Worm (Caenorhabditis elegans) whole organism, L2 larva: Measurements from ENCODE around the gene F27E5.5.

ENCODE experiments used
- C34F6.9 ChIP-seq: fragments of 150-350 bp; optimal IDR thresholded peaks from 2 replicates; lab custom pipeline; 2014; ENCODE audit warnings: missing biosample characterization, missing genetic modification characterization
- R02D3.7 ChIP-seq: fragments of 150-350 bp; optimal IDR thresholded peaks from 2 replicates; lab custom pipeline; 2014; ENCODE audit warnings: missing biosample characterization, missing genetic modification characterization
- Y55F3AM.14 ChIP-seq: fragments of 200-800 bp; sonication (Bioruptor generic); optimal IDR thresholded peaks from 2 replicates; lab custom pipeline; 2018; ENCODE audit warnings: mild to moderate bottlenecking, missing genetic modification characterization, missing compliant biosample characterization
- ZK546.5 ChIP-seq: sonication (generic microtip); optimal IDR thresholded peaks from 2 replicates; lab custom pipeline; 2017; ENCODE audit warnings: missing biosample characterization, missing genetic modification characterization
- aly-2 ChIP-seq: fragments of 150-350 bp; optimal IDR thresholded peaks from 2 replicates; lab custom pipeline; 2014; ENCODE audit warnings: missing biosample characterization, missing genetic modification characterization
- ceh-16 ChIP-seq: fragments of 150-350 bp; optimal IDR thresholded peaks from 2 replicates; lab custom pipeline; 2014; ENCODE audit warnings: missing biosample characterization, missing genetic modification characterization
- ceh-82 ChIP-seq: fragments of 150-350 bp; optimal IDR thresholded peaks from 2 replicates; lab custom pipeline; 2014; ENCODE audit warnings: missing biosample characterization, missing genetic modification characterization
- crh-2 ChIP-seq: sonication (generic microtip); optimal IDR thresholded peaks from 2 replicates; lab custom pipeline; 2017; ENCODE audit warnings: missing biosample characterization, missing genetic modification characterization
- dmd-4 ChIP-seq: sonication (generic microtip); optimal IDR thresholded peaks from 2 replicates; lab custom pipeline; 2017; ENCODE audit warnings: missing biosample characterization, missing genetic modification characterization
- egl-27 ChIP-seq: sonication (generic microtip); optimal IDR thresholded peaks from 3 replicates; lab custom pipeline; 2017; ENCODE audit warnings: missing biosample characterization, missing genetic modification reagents, missing genetic modification characterization
- elt-1 ChIP-seq: fragments of 150-350 bp; optimal IDR thresholded peaks from 2 replicates; lab custom pipeline; 2014; ENCODE audit warnings: missing biosample characterization, missing genetic modification characterization
- gmeb-1 ChIP-seq: fragments of 150-350 bp; optimal IDR thresholded peaks from 2 replicates; lab custom pipeline; 2014; ENCODE audit warnings: missing biosample characterization, missing genetic modification characterization
- lin-11 ChIP-seq: fragments of 150-350 bp; sonication (generic microtip); optimal IDR thresholded peaks from 2 replicates; lab custom pipeline; 2014; ENCODE audit warnings: missing biosample characterization, missing genetic modification characterization, inconsistent platforms, mixed read lengths
- lin-13 ChIP-seq: fragments of 150-350 bp; optimal IDR thresholded peaks from 2 replicates; lab custom pipeline; 2014; ENCODE audit warnings: missing biosample characterization, missing genetic modification reagents, missing genetic modification characterization
- lin-39 ChIP-seq: fragments of 150-350 bp; optimal IDR thresholded peaks from 2 replicates; lab custom pipeline; 2014; ENCODE audit warnings: missing biosample characterization, missing genetic modification reagents, missing genetic modification characterization
- mab-5 ChIP-seq: fragments of 150-350 bp; optimal IDR thresholded peaks from 2 replicates; lab custom pipeline; 2014; ENCODE audit warnings: missing biosample characterization, missing genetic modification characterization
- mbf-1 ChIP-seq: sonication (generic microtip); optimal IDR thresholded peaks from 2 replicates; lab custom pipeline; 2017; ENCODE audit warnings: missing biosample characterization, missing genetic modification characterization
- mdl-1 ChIP-seq, 2 experiments: fragments of 150-350 bp in 1 of 2; sonication (generic microtip) in 1 of 2; optimal IDR thresholded peaks; 2 replicates each; lab custom pipeline; 2017; ENCODE audit warnings: missing biosample characterization in 2 of 2, missing genetic modification characterization in 2 of 2
- nhr-10 ChIP-seq: sonication (generic microtip); optimal IDR thresholded peaks from 2 replicates; lab custom pipeline; 2017; ENCODE audit warnings: missing biosample characterization, missing genetic modification characterization
- nhr-11 ChIP-seq: fragments of 150-350 bp; optimal IDR thresholded peaks from 2 replicates; lab custom pipeline; 2014; ENCODE audit warnings: missing biosample characterization, missing genetic modification characterization
- nhr-129 ChIP-seq: fragments of 150-350 bp; optimal IDR thresholded peaks from 2 replicates; lab custom pipeline; 2014; ENCODE audit warnings: missing biosample characterization, missing genetic modification characterization
- nhr-21 ChIP-seq: fragments of 150-350 bp; optimal IDR thresholded peaks from 2 replicates; lab custom pipeline; 2014; ENCODE audit warnings: missing biosample characterization, missing genetic modification characterization
- nhr-23 ChIP-seq: fragments of 150-350 bp; optimal IDR thresholded peaks from 2 replicates; lab custom pipeline; 2014; ENCODE audit warnings: missing biosample characterization, missing genetic modification reagents, missing genetic modification characterization
- nhr-237 ChIP-seq: fragments of 150-350 bp; optimal IDR thresholded peaks from 2 replicates; lab custom pipeline; 2014; ENCODE audit warnings: missing biosample characterization, missing genetic modification characterization
- nhr-25 ChIP-seq: fragments of 150-350 bp; sonication (generic microtip); optimal IDR thresholded peaks from 3 replicates; lab custom pipeline; 2014; ENCODE audit warnings: missing biosample characterization, missing genetic modification characterization
- nhr-6 ChIP-seq: fragments of 150-350 bp; optimal IDR thresholded peaks from 2 replicates; lab custom pipeline; 2014; ENCODE audit warnings: missing biosample characterization, missing genetic modification characterization
- nhr-77 ChIP-seq: fragments of 150-350 bp; optimal IDR thresholded peaks from 2 replicates; lab custom pipeline; 2014; ENCODE audit warnings: missing biosample characterization, missing genetic modification characterization
- peb-1 ChIP-seq: fragments of 150-350 bp; optimal IDR thresholded peaks from 2 replicates; lab custom pipeline; 2014; ENCODE audit warnings: missing biosample characterization, missing genetic modification characterization
- sem-4 ChIP-seq: fragments of 150-350 bp; optimal IDR thresholded peaks from 2 replicates; lab custom pipeline; 2014; ENCODE audit warnings: missing biosample characterization, missing genetic modification reagents, missing genetic modification characterization
- sma-3 ChIP-seq: sonication (generic microtip); optimal IDR thresholded peaks from 2 replicates; lab custom pipeline; 2016; ENCODE audit warnings: missing genetic modification reagents, missing genetic modification characterization, missing compliant biosample characterization
- sma-9 ChIP-seq, 2 experiments: fragments of 150-350 bp in 1 of 2; sonication (generic microtip) in 1 of 2; optimal IDR thresholded peaks; 2 replicates each; lab custom pipeline; 2014 to 2016; ENCODE audit warnings: missing genetic modification characterization in 2 of 2, mild to moderate bottlenecking in 1 of 2, missing biosample characterization in 1 of 2, missing compliant biosample characterization in 1 of 2, missing genetic modification reagents in 1 of 2, moderate library complexity in 1 of 2
- snpc-4 ChIP-seq: fragments of 150-350 bp; optimal IDR thresholded peaks from 2 replicates; lab custom pipeline; 2014; ENCODE audit warnings: missing biosample characterization, missing genetic modification characterization
- unc-55 ChIP-seq: fragments of 150-350 bp; sonication (generic microtip); optimal IDR thresholded peaks from 3 replicates; lab custom pipeline; 2014; ENCODE audit warnings: missing biosample characterization, missing genetic modification reagents, missing genetic modification characterization
- unc-62 ChIP-seq: fragments of 150-350 bp; optimal IDR thresholded peaks from 2 replicates; lab custom pipeline; 2014; ENCODE audit warnings: missing biosample characterization, missing genetic modification reagents, missing genetic modification characterization
- ztf-1 ChIP-seq: fragments of 200-800 bp; sonication (Bioruptor generic); conservative IDR thresholded peaks from 2 replicates; pipeline ENCODE4 v1.3.6; 2022; ENCODE audit warnings: missing genetic modification characterization, missing compliant biosample characterization
- ztf-11 ChIP-seq: sonication (generic microtip); optimal IDR thresholded peaks from 2 replicates; lab custom pipeline; 2017; ENCODE audit warnings: missing biosample characterization, missing genetic modification characterization
- ztf-4 ChIP-seq: fragments of 150-350 bp; optimal IDR thresholded peaks from 2 replicates; lab custom pipeline; 2014; ENCODE audit warnings: missing biosample characterization, missing genetic modification characterization

F27E5.5 gene

ce11 chrII:10132818-10133217, 1.2 kb upstream of the F27E5.5 start:
- no peak for TF ChIP-seq nhr-129 (tag; lab: Kevin White, UChicago)
- no peak for TF ChIP-seq ceh-16
- no peak for TF ChIP-seq ceh-82 (tag; lab: Kevin White, UChicago)
- no peak for TF ChIP-seq gmeb-1
- TF ChIP-seq C34F6.9 (tag; lab: Kevin White, UChicago), result no peak
- TF ChIP-seq aly-2 (tag; lab: Kevin White, UChicago), result no peak
- TF ChIP-seq lin-13 (GFP tag; lab: Kevin White, UChicago), result no peak
- TF ChIP-seq sma-3 (GFP tag; lab: Kevin White, UChicago), result no peak
- no peak for TF ChIP-seq sem-4 (tag; lab: Kevin White, UChicago)
- TF ChIP-seq elt-1, result no peak

- TF ChIP-seq snpc-4 (tag; lab: Kevin White, UChicago), result no peak
- no peak for TF ChIP-seq lin-39
- no peak for TF ChIP-seq nhr-10
- TF ChIP-seq ztf-1 (GFP tag; lab: Robert Waterston, UW), result no peak
- no peak for TF ChIP-seq nhr-129 (tag; lab: Kevin White, UChicago)
- no peak for TF ChIP-seq crh-2 (tag; lab: Kevin White, UChicago)
- TF ChIP-seq nhr-237 (tag; lab: Kevin White, UChicago), result no peak
- TF ChIP-seq, all 48 proteins: peak for 0
Observed at ce11 chrII:10127389-10127788, 4.3 kb downstream of the F27E5.5 start, which contains the start of gene F27E5.8. F27E5.8 (minus strand) TSS chrII:10127489.

- no peak for TF ChIP-seq aly-2 (tag; lab: Kevin White, UChicago)
- no peak for TF ChIP-seq dmd-4 (tag; lab: Kevin White, UChicago)
- TF ChIP-seq lin-39, result no peak
Observed at ce11 chrII:10122465-10122864, 9.2 kb downstream of the F27E5.5 start, which contains the start of gene F27E5.7. F27E5.7 (plus strand) TSS chrII:10122765.

ce11 chrII:10121725-10122124, 9.9 kb downstream of the F27E5.5 start, which contains the start of gene lov-1:
lov-1 (minus strand) TSS chrII:10121825.
- no peak for TF ChIP-seq sma-3 (GFP tag; lab: Kevin White, UChicago)
- TF ChIP-seq unc-62 (GFP tag; lab: Kevin White, UChicago), result no peak
- TF ChIP-seq nhr-237 (tag; lab: Kevin White, UChicago), result no peak
- TF ChIP-seq nhr-21 (tag; lab: Kevin White, UChicago), result no peak
- no peak for TF ChIP-seq nhr-25 (tag; lab: Kevin White, UChicago)
- no peak for TF ChIP-seq nhr-11 (tag; lab: Kevin White, UChicago)
- no peak for TF ChIP-seq R02D3.7 (tag; lab: Kevin White, UChicago)
- TF ChIP-seq ZK546.5 (tag; lab: Kevin White, UChicago), result no peak
- TF ChIP-seq ztf-1 (GFP tag; lab: Robert Waterston, UW), result no peak
- no peak for TF ChIP-seq nhr-6 (tag; lab: Kevin White, UChicago)
- TF ChIP-seq crh-2 (tag; lab: Kevin White, UChicago), result no peak
- no peak for TF ChIP-seq ceh-16
- TF ChIP-seq lin-11, result no peak

ce11 chrII:10116690-10117089, 15.0 kb downstream of the F27E5.5 start:
- TF ChIP-seq gmeb-1, result no peak
- no peak for TF ChIP-seq aly-2 (tag; lab: Kevin White, UChicago)
- no peak for TF ChIP-seq nhr-6 (tag; lab: Kevin White, UChicago)
- TF ChIP-seq nhr-23 (tag; lab: Kevin White, UChicago), result no peak
- TF ChIP-seq nhr-10, result no peak
- TF ChIP-seq ztf-4, result no peak
- TF ChIP-seq R02D3.7 (tag; lab: Kevin White, UChicago), result no peak
- TF ChIP-seq nhr-11 (tag; lab: Kevin White, UChicago), result no peak
- no peak for TF ChIP-seq nhr-25 (tag; lab: Kevin White, UChicago)
- TF ChIP-seq unc-55 (GFP tag; lab: Kevin White, UChicago), result no peak
- no peak for TF ChIP-seq crh-2 (tag; lab: Kevin White, UChicago)

- TF ChIP-seq ztf-11 (no peak), mbf-1 (no peak), nhr-6 (tag; lab: Kevin White, UChicago) (no peak), gmeb-1 (no peak), nhr-77 (tag; lab: Kevin White, UChicago) (no peak), lin-39 (no peak), mdl-1 (tag; optimal IDR thresholded peaks at IDR 0.05; lab: Kevin White, UChicago) (no peak), ZK546.5 (tag; lab: Kevin White, UChicago) (no peak), sma-9 (GFP tag; optimal IDR thresholded peaks at IDR 0.05; lab: Kevin White, UChicago) (no peak), sma-9 (tag; optimal IDR thresholded peaks at IDR 0.05; lab: Kevin White, UChicago) (no peak), mab-5 (tag; lab: Kevin White, UChicago) (no peak), lin-11 (no peak), egl-27 (tag; lab: Kevin White, UChicago) (no peak), ceh-82 (tag; lab: Kevin White, UChicago) (no peak), R02D3.7 (tag; lab: Kevin White, UChicago) (no peak), Y55F3AM.14 (no peak), aly-2 (tag; lab: Kevin White, UChicago) (no peak), peb-1 (no peak)
Observed at ce11 chrII:10108377-10108776, 23.3 kb downstream of the F27E5.5 start, which contains the start of the genes ZK945.7 and ZK945.8. ZK945.7 (minus strand) TSS chrII:10108477. ZK945.8 (plus strand) TSS chrII:10108651.
